Worm (Caenorhabditis elegans): Measurements from ENCODE around the gene apt-9.

apt-9 gene

DNA sequence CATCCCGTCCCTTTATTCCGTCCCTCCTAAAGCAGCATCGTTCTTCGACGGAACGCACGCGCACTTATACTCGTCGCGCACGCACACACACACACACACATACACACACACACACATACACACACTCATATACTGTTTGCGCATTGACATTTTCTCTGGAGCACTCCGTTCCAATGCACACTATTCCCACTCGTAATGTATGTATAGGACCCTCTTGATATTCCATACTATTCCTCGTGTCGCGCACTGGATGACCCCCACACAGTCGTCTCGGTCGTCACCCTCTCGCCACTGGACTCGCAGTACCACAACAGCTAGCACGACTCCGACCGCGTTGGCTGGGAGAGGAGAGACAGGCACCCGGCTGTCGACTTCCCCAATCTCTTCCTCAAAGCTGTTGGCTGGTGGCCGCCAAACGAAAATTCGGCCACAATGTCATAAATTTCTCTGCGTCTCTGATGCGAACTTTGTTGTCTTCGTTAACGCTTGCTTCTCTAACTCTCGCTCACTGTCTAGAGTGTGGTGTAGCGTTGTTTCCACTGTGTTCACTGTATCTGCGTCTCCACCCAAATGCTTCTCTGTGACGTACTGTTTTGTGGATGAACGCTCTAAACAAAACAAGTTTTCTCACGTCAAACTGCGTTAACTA lies 37.2 kb upstream of the apt-9 start (continued):
- TF ChIP-seq zfp-2 (tag; optimal IDR thresholded peaks at IDR 0.05) (peak; percentile 38), ceh-32 (tag; optimal IDR thresholded peaks at IDR 0.05; ENCODE audit: poor library complexity) (peak; percentile 73), mep-1 (tag; optimal IDR thresholded peaks at IDR 0.05) (peak; percentile 92), nhr-237 (tag; optimal IDR thresholded peaks at IDR 0.05) (peak; percentile 40), ceh-44 (GFP tag; IDR thresholded peaks at IDR 0.05) (no peak), daf-19 (GFP tag; conservative IDR thresholded peaks at IDR 0.05) (no peak), nhr-111 (GFP tag; optimal IDR thresholded peaks at IDR 0.05) (no peak), madf-5 (GFP tag; IDR thresholded peaks at IDR 0.05) (0 out of 4 replicates have a peak, but pooled peaks of 1 of the 2 experiments have one; percentile 24), unc-62 (GFP tag; optimal IDR thresholded peaks at IDR 0.05 in 1 of 2) (peak in 1 of 2 experiments; percentile 100), unc-62 (tag; optimal IDR thresholded peaks at IDR 0.05) (peak; percentile 77), gei-8 (GFP tag; optimal IDR thresholded peaks at IDR 0.05) (peak; percentile 32), ceh-28 (tag; optimal IDR thresholded peaks at IDR 0.05) (peak; percentile 48), nhr-76 (tag; optimal IDR thresholded peaks at IDR 0.05) (no peak), madf-9 (GFP tag; conservative IDR thresholded peaks at IDR 0.05) (peak; percentile 40; the same call in 1 of the 2 replicates), hlh-30 (tag; optimal IDR thresholded peaks at IDR 0.05; ENCODE audit: insufficient read depth) (peak; percentile 61)

DNA sequence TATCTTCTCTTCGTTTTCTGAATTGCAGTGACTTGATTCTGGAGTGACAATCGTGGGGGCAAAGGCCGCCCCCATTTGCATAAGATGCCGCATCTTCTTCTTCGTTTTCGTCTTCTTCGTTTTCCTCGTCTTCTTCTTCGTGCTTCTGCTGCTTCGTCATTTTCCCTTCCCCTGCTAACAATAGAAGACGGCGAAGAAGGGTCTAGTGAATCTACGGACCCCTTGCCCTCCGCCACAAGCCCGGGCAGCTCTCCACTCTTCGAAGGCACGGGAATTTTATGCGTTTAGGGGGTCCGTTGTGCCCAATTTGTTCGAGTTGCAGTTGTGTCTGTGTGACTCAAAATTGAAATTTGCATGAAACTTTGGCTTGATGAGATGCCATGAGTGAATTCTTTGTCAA lies 36.5 kb upstream of the apt-9 start:
- TF ChIP-seq daf-19 (GFP tag; conservative IDR thresholded peaks at IDR 0.05) (no peak), ctbp-1 (GFP tag; IDR thresholded peaks at IDR 0.05) (0 out of 2 replicates have a peak, but pooled peaks have one; percentile 42), unc-62 (GFP tag; optimal IDR thresholded peaks at IDR 0.05 in 1 of 2) (peak in 1 of 2 experiments; percentile 22), unc-62 (tag; optimal IDR thresholded peaks at IDR 0.05) (no peak), set-16 (GFP tag; IDR thresholded peaks at IDR 0.05) (peak; percentile 49)

DNA sequence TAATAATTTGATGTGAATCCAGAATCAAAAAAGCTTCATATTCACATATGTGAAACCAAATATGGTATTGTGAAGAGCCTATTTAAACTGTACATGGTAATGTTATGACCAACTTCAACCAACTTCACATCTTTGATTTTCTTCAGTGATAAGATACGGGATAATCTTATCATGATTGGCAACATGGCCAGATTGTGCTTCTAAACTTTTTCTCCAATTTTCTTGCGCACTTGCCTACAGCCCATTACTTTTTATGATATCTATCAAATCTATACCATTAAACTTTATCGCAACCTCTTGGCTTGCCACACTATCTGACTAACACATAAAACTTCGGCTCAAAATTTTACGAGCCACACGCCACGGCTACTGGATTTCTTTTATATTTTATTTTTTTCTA lies 35.9 kb upstream of the apt-9 start:
- TF ChIP-seq nhr-25 (tag; optimal IDR thresholded peaks at IDR 0.05; ENCODE audit: borderline replicate concordance, insufficient read depth) (no peak), nhr-102 (tag; optimal IDR thresholded peaks at IDR 0.05) (no peak), lsy-2 (tag; optimal IDR thresholded peaks at IDR 0.05) (no peak), ctbp-1 (GFP tag; IDR thresholded peaks at IDR 0.05) (no peak), egl-43 (GFP tag; IDR thresholded peaks at IDR 0.05) (no peak), set-16 (GFP tag; IDR thresholded peaks at IDR 0.05) (no peak), ces-1 (GFP tag; optimal IDR thresholded peaks at IDR 0.05) (no peak), cey-2 (tag; optimal IDR thresholded peaks at IDR 0.05; ENCODE audit: borderline replicate concordance, insufficient read depth) (no peak), hif-1 (tag; optimal IDR thresholded peaks at IDR 0.05) (no peak)

DNA sequence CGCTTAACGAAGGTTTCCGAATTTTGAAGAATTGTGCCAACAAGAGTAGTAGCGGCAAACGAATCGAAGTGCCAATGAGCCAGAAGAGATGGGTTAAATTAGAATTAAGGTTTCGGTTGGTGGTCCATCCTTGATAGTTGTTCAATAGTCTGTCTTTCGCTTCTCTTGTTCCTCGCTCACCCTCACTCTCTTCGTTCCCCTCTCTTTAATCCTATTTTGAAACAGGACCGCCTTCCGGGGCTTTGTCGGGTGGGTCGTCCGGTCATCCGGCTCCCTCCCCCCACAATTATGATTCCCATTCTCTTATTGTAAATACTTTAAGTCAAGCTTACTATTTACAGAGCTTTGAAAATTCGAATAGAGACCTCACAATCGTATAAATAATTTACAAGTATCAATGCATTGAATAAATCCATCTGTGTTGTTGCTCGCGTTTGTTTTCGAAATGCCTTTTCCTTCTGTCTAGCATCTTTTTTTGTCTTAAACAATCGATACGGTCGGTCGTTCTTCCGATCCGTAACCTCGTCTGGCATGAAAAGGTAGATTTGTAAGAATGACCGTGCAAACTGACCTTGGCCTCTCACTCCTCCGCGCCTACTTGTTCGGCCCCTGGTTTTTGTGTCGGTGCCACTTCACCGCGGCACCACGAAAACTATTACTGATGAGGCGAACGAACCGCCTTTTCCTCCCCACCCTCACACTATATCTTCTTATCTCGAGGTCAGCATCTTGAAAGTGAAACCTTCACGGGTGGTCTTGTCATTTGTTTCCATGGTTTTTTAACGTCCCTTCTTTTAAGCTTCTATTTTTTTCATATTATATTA lies 35.0 kb upstream of the apt-9 start:
- TF ChIP-seq unc-62 (GFP tag; optimal IDR thresholded peaks at IDR 0.05 in 1 of 2) (peak in 1 of 2 experiments; percentile 38), unc-62 (tag; optimal IDR thresholded peaks at IDR 0.05) (no peak), aha-1 (tag) (peak; percentile 93), nhr-11 (tag; optimal IDR thresholded peaks at IDR 0.05) (no peak)

DNA sequence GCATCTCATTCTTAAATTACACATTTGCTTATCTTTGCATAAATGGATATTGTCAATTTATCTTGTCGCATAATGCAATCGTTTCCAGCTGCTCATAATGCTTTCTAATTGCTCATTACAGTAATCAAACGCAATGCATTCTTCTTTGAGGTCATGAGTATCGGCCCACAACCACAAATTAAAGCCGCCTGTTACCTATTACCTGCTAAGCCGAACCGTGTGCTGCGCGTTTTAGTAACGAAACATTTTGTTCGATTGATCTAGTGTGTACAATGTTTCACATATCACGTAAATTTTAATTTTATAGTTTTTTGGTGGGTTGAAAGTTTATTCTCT lies 34.4 kb upstream of the apt-9 start:
- TF ChIP-seq zfp-2 (tag; optimal IDR thresholded peaks at IDR 0.05) (no peak), ceh-62 (tag; optimal IDR thresholded peaks at IDR 0.05) (no peak), skn-1 (tag; optimal IDR thresholded peaks at IDR 0.05) (no peak), T20F7.1 (GFP tag; optimal IDR thresholded peaks at IDR 0.05) (no peak), unc-62 (GFP tag; optimal IDR thresholded peaks at IDR 0.05 in 1 of 2) (peak in 1 of 2 experiments; percentile 51), unc-62 (tag; optimal IDR thresholded peaks at IDR 0.05) (no peak), aly-2 (tag; optimal IDR thresholded peaks at IDR 0.05) (no peak), mep-1 (tag; optimal IDR thresholded peaks at IDR 0.05) (no peak), ces-1 (GFP tag; optimal IDR thresholded peaks at IDR 0.05) (no peak), aha-1 (tag) (peak; percentile 64)
